Fruit fly (Drosophila melanogaster): ENCODE results near the gene AdamTS-B.
A peak's percentile ranks its signal among the peaks of the same experiment; 100 is the strongest.

Gene AdamTS-B

DNA sequence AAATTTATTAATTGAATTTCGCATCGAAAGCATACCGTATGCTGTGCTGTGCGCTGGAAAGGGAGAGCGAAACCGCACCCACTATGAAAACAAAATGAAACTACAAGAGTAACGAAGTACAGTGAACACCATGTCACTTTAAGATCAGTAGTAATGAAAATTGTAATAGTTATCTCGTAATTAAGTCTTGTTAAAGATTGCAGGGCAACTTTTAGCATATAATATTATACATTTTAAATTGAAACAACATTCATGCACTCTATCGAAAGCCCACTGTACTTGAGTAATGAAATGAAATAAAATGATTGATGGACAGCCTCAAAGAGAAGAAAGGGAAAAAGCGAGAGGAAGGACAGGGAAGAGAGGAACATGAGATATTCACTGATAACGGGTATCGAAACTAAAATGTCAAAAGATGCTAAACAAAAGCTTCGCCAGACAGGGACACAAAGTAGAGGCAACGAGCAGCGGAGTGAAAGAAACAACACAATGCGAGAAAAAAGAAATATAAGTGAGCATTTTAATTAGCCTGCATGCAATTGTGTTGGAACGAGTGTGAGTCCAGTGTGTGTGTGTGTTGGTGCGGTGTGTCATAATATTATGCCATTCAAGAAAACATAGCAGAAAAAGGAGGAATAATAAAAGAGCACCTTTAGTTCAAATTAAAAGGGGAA, 37.0 kb downstream of the AdamTS-B start (continued):
- TF ChIP-seq zf30C (GFP tag; optimal IDR thresholded peaks at IDR 0.05), result no peak
- TF ChIP-seq row (GFP tag; IDR thresholded peaks at IDR 0.05), result peak; percentile 82
- TF ChIP-seq CG14965 (GFP tag; optimal IDR thresholded peaks at IDR 0.05; ENCODE audit: borderline replicate concordance), result no peak
- TF ChIP-seq peb (GFP tag; IDR thresholded peaks at IDR 0.05), result peak; percentile 51
- peak; percentile 14 for TF ChIP-seq wek (GFP tag; optimal IDR thresholded peaks at IDR 0.05)
- TF ChIP-seq pum (GFP tag; optimal IDR thresholded peaks at IDR 0.05), result peak; percentile 60
- TF ChIP-seq CG9932 (GFP tag; IDR thresholded peaks at IDR 0.05), result peak; percentile 73
- peak; percentile 81 for TF ChIP-seq Fer1 (GFP tag; optimal IDR thresholded peaks at IDR 0.05)
- peak; percentile 78 for TF ChIP-seq CG10366 (GFP tag; IDR thresholded peaks at IDR 0.05)
- TF ChIP-seq CG16779 (GFP tag; IDR thresholded peaks at IDR 0.05), result peak; percentile 69; the same call in 1 of the 2 replicates
- no peak for TF ChIP-seq Dll (GFP tag; IDR thresholded peaks at IDR 0.05; ENCODE audit: partially characterized antibody)
- TF ChIP-seq CG9609 (GFP tag; optimal IDR thresholded peaks at IDR 0.05), result peak; percentile 32
- TF ChIP-seq zen (tag; optimal IDR thresholded peaks at IDR 0.05), result peak; percentile 43
- TF ChIP-seq CG17802 (tag; optimal IDR thresholded peaks at IDR 0.05), result no peak
- TF ChIP-seq CG12942 (GFP tag; optimal IDR thresholded peaks at IDR 0.05), result peak; percentile 55
- peak; percentile 27 for TF ChIP-seq CG10543 (GFP tag; optimal IDR thresholded peaks at IDR 0.05)
- peak; percentile 62 for TF ChIP-seq CG15601 (tag; optimal IDR thresholded peaks at IDR 0.05)
- peak; percentile 78 for TF ChIP-seq CG31441 (GFP tag; IDR thresholded peaks at IDR 0.05)
- no peak for TF ChIP-seq Hey (tag; optimal IDR thresholded peaks at IDR 0.05)
- no peak for TF ChIP-seq Neu2 (GFP tag; optimal IDR thresholded peaks at IDR 0.05; ENCODE audit: borderline replicate concordance)
- no peak for TF ChIP-seq unc-4 (GFP tag; IDR thresholded peaks at IDR 0.05; ENCODE audit: partially characterized antibody)
- 0 out of 2 replicates have a peak, but pooled peaks have one; percentile 32 for TF ChIP-seq klu (GFP tag; IDR thresholded peaks at IDR 0.05)
- no peak for TF ChIP-seq crp (GFP tag; optimal IDR thresholded peaks at IDR 0.05)
- no peak for TF ChIP-seq pita (GFP tag; optimal IDR thresholded peaks at IDR 0.05)
- no peak for TF ChIP-seq CG13287 (GFP tag; IDR thresholded peaks at IDR 0.05; ENCODE audit: partially characterized antibody)
- no peak for TF ChIP-seq abd-A (tag; optimal IDR thresholded peaks at IDR 0.05)
- TF ChIP-seq CG15479 (GFP tag; optimal IDR thresholded peaks at IDR 0.05), result no peak
- TF ChIP-seq Stat92E (GFP tag; optimal IDR thresholded peaks at IDR 0.05), result no peak
- no peak for TF ChIP-seq vfl (GFP tag; optimal IDR thresholded peaks at IDR 0.05)
- peak; percentile 70 for TF ChIP-seq ap (GFP tag; IDR thresholded peaks at IDR 0.05)
- TF ChIP-seq CG9817 (tag; optimal IDR thresholded peaks at IDR 0.05), result peak; percentile 75
- TF ChIP-seq CG15269 (tag; optimal IDR thresholded peaks at IDR 0.05), result peak; percentile 86
- TF ChIP-seq run (tag; optimal IDR thresholded peaks at IDR 0.05), result peak; percentile 25
- no peak for TF ChIP-seq CG9876 (GFP tag; optimal IDR thresholded peaks at IDR 0.05)
- peak; percentile 74 for TF ChIP-seq Fer3 (tag; optimal IDR thresholded peaks at IDR 0.05)
- no peak for TF ChIP-seq Doc3 (GFP tag; IDR thresholded peaks at IDR 0.05; ENCODE audit: partially characterized antibody)
- TF ChIP-seq fd96Cb (tag; optimal IDR thresholded peaks at IDR 0.05), result peak; percentile 66
- no peak for TF ChIP-seq Lim3 (GFP tag; IDR thresholded peaks at IDR 0.05)
- TF ChIP-seq Fer2 (tag; optimal IDR thresholded peaks at IDR 0.05), result peak; percentile 36
- peak; percentile 80 for TF ChIP-seq CG30403 (GFP tag; optimal IDR thresholded peaks at IDR 0.05)
- peak; percentile 15 for TF ChIP-seq Bdp1 (GFP tag; optimal IDR thresholded peaks at IDR 0.05)
- TF ChIP-seq tx (GFP tag; optimal IDR thresholded peaks at IDR 0.05), result peak; percentile 7
- TF ChIP-seq zen2 (GFP tag; IDR thresholded peaks at IDR 0.05; ENCODE audit: partially characterized antibody), result no peak
- TF ChIP-seq CG7556 (GFP tag; optimal IDR thresholded peaks at IDR 0.05), result peak; percentile 72
- peak; percentile 3 for TF ChIP-seq HHEX (GFP tag; optimal IDR thresholded peaks at IDR 0.05)
- 0 out of 3 replicates have a peak, but pooled peaks have one; percentile 44 for TF ChIP-seq CG3726 (GFP tag; IDR thresholded peaks at IDR 0.05)
- no peak for TF ChIP-seq CG4282 (GFP tag; optimal IDR thresholded peaks at IDR 0.05)
- peak; percentile 21 for TF ChIP-seq slp2 (GFP tag; optimal IDR thresholded peaks at IDR 0.05)
